Fruit fly (Drosophila melanogaster) whole organism, larva: ENCODE measurements around the gene Kebab.

ENCODE experiments used
- noc ChIP-seq: fragments of 200-800 bp; sonication (Bioruptor generic); optimal IDR thresholded peaks from 3 replicates; lab custom pipeline; 2019; ENCODE audit warnings: missing biosample characterization, mild to moderate bottlenecking, missing genetic modification characterization, moderate library complexity

The Kebab gene

DNA sequence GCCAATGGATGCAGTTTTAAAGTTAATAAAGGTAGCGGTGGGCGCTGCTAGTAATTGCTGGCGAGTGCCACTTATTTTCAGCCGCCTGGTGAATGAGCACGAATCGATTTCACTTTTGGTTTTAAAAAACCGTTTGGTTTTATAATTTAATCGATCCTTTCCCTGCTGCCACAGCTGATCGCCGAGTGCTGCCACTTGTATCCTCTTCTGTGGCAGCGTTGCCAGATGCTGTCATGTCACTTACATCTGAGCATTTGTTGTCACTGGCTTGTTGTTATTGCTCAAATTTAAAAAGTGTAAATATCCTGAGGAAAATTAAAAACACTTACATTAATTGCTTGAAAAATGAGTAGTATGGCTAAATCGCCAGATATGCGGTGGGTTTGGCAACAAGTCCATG, at the start of gene Kebab:
Kebab (plus strand) TSS at position 230 of the 400 bp plus-strand sequence.
- TF ChIP-seq noc = no peak

DNA sequence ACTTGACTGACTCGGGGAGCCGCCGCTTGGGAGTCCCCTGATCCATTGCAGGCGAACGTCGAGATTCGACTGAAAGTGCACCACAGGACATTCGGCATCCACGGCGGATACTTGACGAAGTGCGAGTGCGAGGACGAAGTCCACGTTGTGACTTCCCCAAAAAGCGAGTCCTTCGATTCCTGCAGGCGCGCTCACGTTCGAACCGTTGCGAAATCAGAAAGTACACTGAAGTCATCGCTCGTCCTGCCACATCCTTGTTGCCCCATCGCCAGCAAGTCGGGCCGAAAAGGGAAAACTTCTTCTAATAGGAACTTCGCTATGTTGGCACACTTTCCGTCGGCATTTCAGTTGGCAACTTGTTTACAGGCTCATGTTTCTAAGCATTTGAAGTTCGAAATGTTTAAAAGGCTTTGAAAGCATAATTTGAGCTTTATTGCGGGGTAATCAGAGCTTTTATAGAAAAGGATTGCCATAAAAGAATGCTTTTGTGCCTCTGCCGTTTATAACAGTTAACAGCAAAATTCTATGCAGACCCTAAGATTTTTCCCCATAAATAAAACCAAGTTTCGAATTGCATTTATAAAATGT, 39.1 kb upstream of the Kebab start, which contains the start of gene CG33543:
CG33543 (minus strand) TSS at position 232 of the 588 bp plus-strand sequence.
- TF ChIP-seq noc = no peak

DNA sequence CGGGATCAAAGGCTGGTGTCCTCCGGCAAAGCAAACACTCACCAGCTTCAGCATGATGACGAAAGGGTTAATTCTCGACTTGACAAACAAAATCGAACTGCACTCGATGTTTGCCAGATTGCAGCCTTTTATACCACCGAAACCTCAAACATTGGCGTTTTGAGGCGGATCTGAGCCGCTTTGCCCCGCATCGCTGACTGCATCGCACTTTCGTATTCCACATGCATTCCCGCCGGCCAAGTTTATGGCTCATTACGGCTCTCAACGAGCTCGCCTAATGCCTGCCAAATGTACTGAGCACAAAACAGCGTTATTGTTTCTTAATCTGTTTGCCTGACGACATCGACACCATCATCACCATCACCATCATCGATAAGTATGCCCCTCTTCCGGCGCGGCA, 38.2 kb upstream of the Kebab start, which contains the start of gene CG15353:
CG15353 (minus strand) TSS at position 101 of the 400 bp plus-strand sequence.
- no peak for TF ChIP-seq noc

DNA sequence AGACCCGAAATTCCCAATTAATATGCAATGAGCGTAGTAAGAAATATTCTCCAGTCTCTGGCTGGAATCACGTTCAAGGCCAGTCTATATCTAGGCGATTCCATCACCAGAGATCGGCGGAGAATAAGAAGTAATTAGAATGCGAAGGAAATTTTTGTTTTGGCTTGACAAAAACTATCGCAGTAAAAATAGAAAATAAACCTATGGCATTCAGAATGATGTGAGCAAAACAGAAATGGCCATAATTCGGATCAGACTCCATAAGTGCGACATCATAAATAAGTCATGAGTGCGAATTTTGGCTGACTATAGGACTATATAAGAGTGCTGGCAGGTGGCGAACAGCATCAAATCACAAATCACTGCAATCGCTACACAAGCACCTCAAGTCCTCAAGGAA, 37.2 kb upstream of the Kebab start, which contains the start of gene Nplp4:
Nplp4 (plus strand) TSS at position 301 of the 400 bp plus-strand sequence.
- no peak for TF ChIP-seq noc

DNA sequence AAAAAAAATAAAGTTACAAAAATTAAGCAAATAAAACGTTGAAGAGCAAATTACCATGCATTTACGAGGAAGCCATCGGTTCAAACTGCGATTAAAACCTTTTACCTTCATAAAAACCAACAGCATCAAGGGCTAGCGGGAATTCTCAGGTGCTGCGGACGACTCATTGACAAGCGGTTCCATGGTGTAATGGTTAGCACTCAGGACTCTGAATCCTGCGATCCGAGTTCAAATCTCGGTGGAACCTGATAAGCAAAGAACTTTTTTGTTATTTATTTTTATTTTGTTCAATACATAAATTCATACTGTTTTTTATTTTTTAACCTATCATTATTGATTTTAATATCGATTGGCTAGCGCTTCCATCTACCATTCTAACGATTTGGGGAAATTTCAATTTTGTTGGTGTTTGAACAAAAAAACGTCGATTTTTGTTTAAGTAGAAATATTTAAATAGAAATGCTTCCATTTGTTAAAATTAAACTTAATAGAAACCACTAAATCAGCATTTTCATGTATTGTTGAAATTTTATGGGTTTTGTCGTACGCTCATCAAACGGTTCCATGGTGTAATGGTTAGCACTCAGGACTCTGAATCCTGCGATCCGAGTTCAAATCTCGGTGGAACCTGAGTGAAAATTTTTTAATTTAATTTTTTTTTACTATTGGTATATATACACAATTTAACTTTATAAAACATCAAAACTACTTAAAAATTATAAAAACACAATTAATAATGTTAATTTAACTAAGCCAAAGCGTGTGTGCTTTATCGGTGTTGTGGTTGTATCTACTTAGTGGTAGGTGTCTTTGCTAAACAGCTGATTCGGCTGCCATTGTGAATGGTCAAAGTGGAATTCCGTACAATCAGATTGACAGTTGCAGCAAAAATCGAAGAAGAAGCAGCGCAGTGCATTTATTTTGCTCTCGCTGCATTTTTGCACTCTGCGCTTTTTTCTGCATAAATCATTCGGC, 36.0 kb upstream of the Kebab start, which contains the start of gene CG4238:
CG4238 (plus strand) TSS at position 880 of the 975 bp plus-strand sequence.
- TF ChIP-seq noc = no peak

DNA sequence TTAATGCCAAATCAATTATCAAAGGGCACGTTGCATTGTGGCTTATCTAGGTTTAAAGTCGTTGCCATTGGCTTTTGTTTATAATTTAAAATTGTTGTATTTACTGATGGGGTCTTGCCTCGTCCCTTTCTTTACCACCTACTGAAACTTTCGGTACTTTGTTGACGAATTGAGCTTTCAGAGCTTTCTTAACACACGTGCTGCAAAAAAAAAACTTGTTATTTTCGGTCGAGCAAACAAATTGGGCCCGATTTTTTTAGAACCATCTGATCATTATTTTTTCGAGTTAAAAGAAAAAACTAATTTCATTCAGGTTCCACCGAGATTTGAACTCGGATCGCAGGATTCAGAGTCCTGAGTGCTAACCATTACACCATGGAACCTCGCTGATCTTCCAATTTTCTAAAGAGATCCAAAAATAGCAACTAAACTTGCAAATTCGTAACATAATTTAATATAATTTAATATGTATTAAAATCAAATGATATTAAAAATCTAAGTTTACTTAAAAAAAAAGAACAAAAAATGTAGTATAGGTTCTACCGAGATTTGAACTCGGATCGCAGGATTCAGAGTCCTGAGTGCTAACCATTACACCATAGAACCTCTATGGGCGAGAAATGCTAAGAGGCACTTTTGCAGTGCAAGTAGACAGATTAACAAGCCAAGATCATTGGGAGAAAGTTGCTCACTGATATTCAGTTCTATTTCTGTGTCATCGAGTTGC, 34.8 kb upstream of the Kebab start:
- peak; percentile 19 for TF ChIP-seq noc

DNA sequence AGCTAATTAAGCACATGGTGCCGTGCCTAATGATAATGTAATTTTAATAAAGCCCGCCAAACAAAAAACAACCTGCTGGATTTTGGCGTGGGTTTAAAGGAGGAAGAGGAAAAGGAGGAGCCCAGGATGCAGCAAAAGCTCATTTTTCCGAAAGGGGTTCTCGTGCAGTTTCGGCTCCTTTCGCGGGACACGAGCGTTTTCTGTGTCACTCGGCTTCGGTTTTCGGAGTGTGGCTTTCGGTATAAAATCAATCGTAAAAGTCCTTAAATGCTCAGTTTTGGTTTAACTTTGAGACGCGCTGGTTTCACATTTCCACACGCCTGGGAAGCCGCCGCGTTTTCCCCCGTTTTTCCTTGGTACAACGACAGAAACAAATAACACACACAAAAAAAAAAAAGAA, 33.9 kb upstream of the Kebab start:
- no peak for TF ChIP-seq noc

DNA sequence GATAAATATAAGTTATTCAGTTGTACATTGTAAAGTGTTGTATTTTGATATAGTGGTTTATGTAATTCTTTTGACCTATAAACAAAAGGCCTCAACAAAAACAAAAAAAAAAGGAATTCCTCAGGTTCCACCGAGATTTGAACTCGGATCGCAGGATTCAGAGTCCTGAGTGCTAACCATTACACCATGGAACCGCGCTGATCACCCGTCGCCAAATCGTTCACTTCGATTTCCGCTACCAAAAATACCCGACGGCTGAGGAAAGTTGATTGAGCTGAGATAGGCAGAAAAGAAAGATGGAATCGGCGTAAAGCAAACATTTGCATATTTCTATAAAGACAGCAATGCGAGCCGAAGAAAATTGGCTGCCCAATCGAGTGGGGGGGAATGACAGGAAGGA, 32.2 kb upstream of the Kebab start:
- no peak for TF ChIP-seq noc

DNA sequence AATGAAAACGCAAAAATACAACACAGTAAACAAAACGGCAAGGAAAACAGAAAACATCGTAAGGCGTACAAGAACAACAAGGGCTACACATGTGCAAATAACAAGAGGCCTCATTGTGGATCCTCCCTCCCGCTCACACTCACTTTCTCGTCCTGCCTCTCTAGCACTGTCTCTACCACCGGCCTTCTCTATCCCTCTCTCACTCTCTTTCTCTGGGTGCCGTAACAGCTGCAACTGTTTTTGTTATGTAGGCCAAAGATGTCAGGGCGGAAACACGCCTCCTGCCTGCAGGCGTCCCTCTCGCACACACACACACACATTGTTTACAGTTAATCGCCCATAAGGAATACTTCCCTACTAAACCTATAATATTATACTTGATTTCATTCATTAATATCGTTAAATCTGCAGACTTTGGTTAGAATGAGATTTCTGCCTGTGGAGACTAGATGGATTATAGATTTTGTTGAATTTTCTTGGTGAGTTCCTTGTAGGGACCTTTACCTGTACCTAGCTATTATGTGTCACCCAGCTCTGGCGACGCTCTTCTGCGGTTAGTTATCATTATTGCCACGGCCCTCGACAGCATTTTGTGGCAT, 31.4 kb upstream of the Kebab start:
- no peak for TF ChIP-seq noc

DNA sequence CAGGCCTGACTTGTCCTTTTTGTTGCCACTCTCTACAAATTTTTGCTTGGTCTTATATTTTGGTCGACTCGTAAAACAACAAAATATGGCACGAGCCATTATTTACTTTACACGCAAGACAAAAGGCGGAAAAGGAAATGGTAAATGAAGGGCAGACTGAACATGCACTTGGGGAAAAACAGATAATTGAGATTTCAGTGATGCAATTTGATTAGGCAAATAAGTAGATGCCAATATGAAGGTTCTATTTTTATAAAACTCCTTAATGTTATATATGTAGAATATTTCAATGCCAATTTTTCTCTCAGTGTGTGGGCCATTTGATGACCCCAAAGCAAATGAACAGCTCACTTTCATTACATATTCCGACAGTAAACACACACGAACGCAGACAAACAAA, 30.1 kb upstream of the Kebab start:
- TF ChIP-seq noc = no peak

DNA sequence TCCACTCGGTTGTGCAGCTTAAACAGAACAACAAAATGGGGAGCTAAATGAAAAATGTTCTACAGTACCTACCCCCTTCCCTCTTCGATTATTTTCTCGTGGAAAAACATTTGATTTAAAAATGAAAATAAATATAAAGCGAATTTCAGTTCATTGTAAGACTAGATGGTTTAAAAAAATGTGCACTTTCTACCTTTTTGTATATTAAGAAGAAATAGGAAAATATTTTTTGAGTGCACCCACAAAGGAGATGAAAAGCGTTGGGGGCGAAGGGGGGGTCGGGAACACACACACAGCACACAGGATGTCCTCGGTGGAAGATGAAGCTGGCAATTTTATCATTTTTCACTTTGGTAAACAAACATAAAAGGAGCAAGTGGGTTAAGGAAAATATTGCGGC, 22.5 kb upstream of the Kebab start:
- TF ChIP-seq noc = no peak

DNA sequence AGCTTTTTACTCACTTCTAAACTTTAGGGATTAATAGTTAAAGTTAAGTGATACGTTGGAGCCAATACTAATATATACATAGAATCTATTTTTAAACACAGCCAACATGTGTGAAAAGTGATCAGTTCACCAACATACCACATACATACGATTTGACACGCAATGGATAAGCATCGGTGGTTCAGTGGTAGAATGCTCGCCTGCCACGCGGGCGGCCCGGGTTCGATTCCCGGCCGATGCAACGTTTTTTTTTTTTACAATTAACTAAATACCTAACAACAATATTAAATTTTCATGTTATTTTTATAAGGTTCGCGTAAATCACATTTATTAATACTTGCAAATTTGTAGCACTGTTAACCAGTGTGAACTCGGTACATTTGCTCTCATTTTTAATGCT, 13.8 kb upstream of the Kebab start:
- no peak for TF ChIP-seq noc

DNA sequence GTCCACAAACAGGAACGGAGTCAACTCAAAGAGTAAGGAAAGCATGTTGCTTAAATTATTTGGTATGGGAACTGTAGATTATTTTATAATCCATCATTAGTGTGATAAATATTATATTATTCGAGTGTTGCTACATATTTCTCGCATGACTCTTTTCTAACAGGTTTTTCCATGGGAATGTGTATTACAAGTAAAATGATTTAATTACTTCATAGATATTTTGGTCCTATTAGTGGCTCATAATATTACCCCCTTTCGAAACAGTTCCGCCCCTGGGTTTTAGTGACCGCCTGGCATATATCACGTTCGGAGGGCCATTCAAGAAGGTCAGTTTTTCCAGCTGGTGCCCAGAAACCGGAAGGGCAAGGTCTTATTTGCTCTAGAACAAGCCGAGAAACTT, 13.2 kb upstream of the Kebab start:
- no peak for TF ChIP-seq noc

DNA sequence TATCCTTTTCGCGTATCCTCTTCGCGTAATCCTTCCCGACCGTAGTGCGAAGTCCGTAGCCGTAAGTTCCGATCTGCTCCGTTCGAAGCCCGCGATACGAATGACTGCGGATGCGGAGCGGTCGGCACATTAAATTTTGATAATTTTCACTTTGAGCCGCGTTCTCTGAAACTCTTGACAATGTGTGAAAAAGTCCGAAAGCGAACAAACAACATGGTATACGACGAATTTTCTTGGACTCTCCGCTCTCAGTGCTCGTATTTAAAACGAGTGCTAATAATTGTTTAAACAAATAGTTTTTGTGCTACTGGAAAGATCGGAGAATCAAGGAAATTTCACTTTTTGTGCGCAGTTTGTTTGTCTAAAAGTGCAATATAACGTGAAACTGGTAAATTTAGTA, 9.4 kb upstream of the Kebab start, which contains the start of gene CG42296:
CG42296 (minus strand) TSS at position 101 of the 400 bp plus-strand sequence.
- no peak for TF ChIP-seq noc

DNA sequence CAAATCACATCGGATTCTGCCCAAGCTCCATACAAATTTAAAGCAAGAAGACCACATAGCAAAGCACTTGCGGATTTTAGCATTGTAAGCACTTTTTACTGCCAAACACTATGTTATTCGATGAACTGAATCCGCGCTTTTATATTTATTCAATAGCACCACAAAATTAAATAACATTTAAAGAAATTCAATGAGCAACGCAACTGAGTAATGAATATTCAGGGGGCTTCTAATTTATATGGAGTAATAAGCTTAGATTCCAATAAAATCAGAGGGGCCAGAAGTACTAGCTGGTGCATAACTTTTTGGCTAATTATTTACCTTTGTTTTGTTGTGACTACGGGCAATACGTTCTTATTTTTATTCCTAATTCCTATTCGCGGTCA, 8.1 kb upstream of the Kebab start, which contains the start of gene lectin-22C:
lectin-22C (minus strand) TSS at position 101 of the 386 bp plus-strand sequence.
- TF ChIP-seq noc = no peak

DNA sequence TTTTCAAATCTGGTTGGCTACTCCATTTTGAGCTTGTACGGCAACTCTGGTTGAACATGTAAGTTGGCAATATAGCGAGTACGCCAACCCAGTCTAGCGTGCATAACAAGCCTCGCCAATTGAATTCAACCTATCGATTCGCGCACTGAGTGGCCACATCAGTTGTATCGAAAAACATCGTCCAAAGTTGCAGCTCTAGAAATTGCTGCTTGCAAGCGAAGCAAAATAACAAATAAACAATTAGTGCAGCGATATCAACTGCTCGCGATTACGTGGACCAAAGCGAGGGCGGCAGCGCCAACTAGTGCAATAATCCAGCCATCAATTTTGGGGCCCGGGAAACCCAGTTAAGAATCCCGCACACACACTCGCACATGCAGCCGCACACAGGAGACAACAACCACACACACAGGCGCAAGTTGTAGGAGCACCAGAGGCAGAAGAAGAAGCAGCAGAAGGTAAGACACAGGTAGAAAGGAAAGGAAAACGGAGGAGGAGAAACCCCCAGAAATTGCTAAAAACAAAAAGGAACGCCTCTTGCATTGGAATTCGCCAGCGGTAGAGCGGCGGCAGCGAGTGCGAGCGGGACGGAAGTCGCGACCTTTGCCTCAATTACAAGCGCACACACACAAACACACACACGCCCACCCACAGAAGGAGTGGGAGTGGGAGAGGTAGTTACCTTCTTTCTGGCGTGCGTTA, 7.6 kb upstream of the Kebab start:
- no peak for TF ChIP-seq noc
